Fruit fly (Drosophila melanogaster) whole organism, embryonic: ENCODE results near the gene TbCMF46.

Experiments
- Antp ChIP-seq: fragments of 200-800 bp; sonication (Bioruptor generic); optimal IDR thresholded peaks from 3 replicates; lab custom pipeline; 2016; ENCODE audit warnings: missing biosample characterization, missing genetic modification characterization
- Atf3 ChIP-seq: fragments of 200-800 bp; sonication (Bioruptor generic); optimal IDR thresholded peaks from 3 replicates; lab custom pipeline; 2016; ENCODE audit warnings: missing biosample characterization, missing genetic modification characterization
- CG12659 ChIP-seq: fragments of 200-800 bp; sonication (Bioruptor generic); optimal IDR thresholded peaks from 3 replicates; lab custom pipeline; 2017; ENCODE audit warnings: mild to moderate bottlenecking, missing biosample characterization, missing genetic modification reagents, missing genetic modification characterization
- CG13287 ChIP-seq: fragments of 200-800 bp; sonication (Bioruptor generic); IDR thresholded peaks from 2 replicates; pipeline ENCODE4 v1.3.6; 2022; ENCODE audit warnings: missing biosample characterization, missing genetic modification characterization; ENCODE audit not compliant: partially characterized antibody
- CG13624 ChIP-seq: fragments of 200-800 bp; sonication (Bioruptor generic); optimal IDR thresholded peaks from 2 replicates; lab custom pipeline; 2016; ENCODE audit warnings: missing biosample characterization, missing genetic modification characterization
- CG16815 ChIP-seq: fragments of 200-800 bp; sonication (Bioruptor generic); optimal IDR thresholded peaks from 3 replicates; lab custom pipeline; 2017; ENCODE audit warnings: missing biosample characterization, mild to moderate bottlenecking, missing genetic modification characterization
- CG17361 ChIP-seq: fragments of 200-800 bp; sonication (Bioruptor generic); IDR thresholded peaks from 3 replicates; pipeline ENCODE4 v1.3.6; 2022; ENCODE audit warnings: missing biosample characterization, missing genetic modification characterization
- CG17802 ChIP-seq: fragments of 200-800 bp; sonication (Bioruptor generic); optimal IDR thresholded peaks from 2 replicates; lab custom pipeline; 2018; ENCODE audit warnings: missing biosample characterization, mild to moderate bottlenecking, missing genetic modification characterization, moderate library complexity
- CG18262 ChIP-seq: fragments of 200-800 bp; optimal IDR thresholded peaks from 3 replicates; lab custom pipeline; 2019; ENCODE audit warnings: missing biosample characterization, mild to moderate bottlenecking, missing genetic modification characterization, moderate library complexity
- CG2116 ChIP-seq: fragments of 200-800 bp; sonication (Bioruptor generic); optimal IDR thresholded peaks from 3 replicates; lab custom pipeline; 2018; ENCODE audit warnings: missing biosample characterization, mild to moderate bottlenecking, missing genetic modification characterization
- CG2678 ChIP-seq: fragments of 200-800 bp; sonication (Bioruptor generic); optimal IDR thresholded peaks from 3 replicates; lab custom pipeline; 2019; ENCODE audit warnings: missing biosample characterization, mild to moderate bottlenecking, missing genetic modification characterization, moderate library complexity
- CG2712 ChIP-seq: fragments of 200-800 bp; optimal IDR thresholded peaks from 3 replicates; lab custom pipeline; 2019; ENCODE audit warnings: missing biosample characterization, mild to moderate bottlenecking, missing genetic modification characterization, moderate library complexity
- CG30431 ChIP-seq: fragments of 200-800 bp; sonication (Bioruptor generic); optimal IDR thresholded peaks from 2 replicates; lab custom pipeline; 2017; ENCODE audit warnings: missing biosample characterization, missing genetic modification characterization
- CG3163 ChIP-seq: fragments of 200-800 bp; sonication (Bioruptor generic); optimal IDR thresholded peaks from 3 replicates; lab custom pipeline; 2016; ENCODE audit warnings: missing biosample characterization, missing genetic modification characterization
- CG3281 ChIP-seq: fragments of 200-800 bp; sonication (Bioruptor generic); optimal IDR thresholded peaks from 3 replicates; lab custom pipeline; 2017; ENCODE audit warnings: missing biosample characterization, mild to moderate bottlenecking, missing genetic modification characterization
- CG3995 ChIP-seq: fragments of 200-800 bp; sonication (Bioruptor generic); optimal IDR thresholded peaks from 3 replicates; lab custom pipeline; 2016; ENCODE audit warnings: missing biosample characterization, missing genetic modification characterization
- CG4328 ChIP-seq: fragments of 200-800 bp; sonication (Bioruptor generic); optimal IDR thresholded peaks from 3 replicates; lab custom pipeline; 2017; ENCODE audit warnings: missing biosample characterization, missing genetic modification reagents, missing genetic modification characterization
- CG4360 ChIP-seq: fragments of 200-800 bp; sonication (Bioruptor generic); IDR thresholded peaks from 2 replicates; pipeline ENCODE4 v1.3.6; 2022; ENCODE audit warnings: missing biosample characterization, missing genetic modification characterization
- CG4707 ChIP-seq: fragments of 200-800 bp; sonication (Bioruptor generic); optimal IDR thresholded peaks from 2 replicates; lab custom pipeline; 2018; ENCODE audit warnings: missing biosample characterization, mild to moderate bottlenecking, missing genetic modification characterization, moderate library complexity
- CG6689 ChIP-seq: fragments of 200-800 bp; sonication (Bioruptor generic); IDR thresholded peaks from 2 replicates; pipeline ENCODE4 v1.3.6; 2022; ENCODE audit warnings: missing biosample characterization, missing genetic modification characterization
- CG7745 ChIP-seq: fragments of 200-800 bp; sonication (Bioruptor generic); optimal IDR thresholded peaks from 2 replicates; lab custom pipeline; 2018; ENCODE audit warnings: missing biosample characterization, mild to moderate bottlenecking, missing genetic modification characterization, moderate library complexity
- CG7963 ChIP-seq: fragments of 200-800 bp; sonication (Bioruptor generic); IDR thresholded peaks from 3 replicates; pipeline ENCODE4 v1.3.6; 2022; ENCODE audit warnings: missing biosample characterization, missing genetic modification characterization; ENCODE audit not compliant: partially characterized antibody
- CG8944 ChIP-seq: fragments of 200-800 bp; sonication (Bioruptor generic); optimal IDR thresholded peaks from 3 replicates; lab custom pipeline; 2016; ENCODE audit warnings: missing biosample characterization, missing genetic modification characterization
- Dip2 ChIP-seq: fragments of 200-800 bp; sonication (Bioruptor generic); IDR thresholded peaks from 2 replicates; pipeline ENCODE4 v1.3.6; 2022; ENCODE audit warnings: missing biosample characterization, missing genetic modification characterization
- Dip3 ChIP-seq: fragments of 200-800 bp; sonication (Bioruptor generic); optimal IDR thresholded peaks from 3 replicates; lab custom pipeline; 2016; ENCODE audit warnings: missing biosample characterization, missing genetic modification characterization
- E2f2 ChIP-seq: fragments of 200-800 bp; sonication (Bioruptor generic); IDR thresholded peaks from 2 replicates; pipeline ENCODE4 v1.3.6; 2022; ENCODE audit warnings: missing biosample characterization, missing genetic modification characterization
- ERR ChIP-seq: fragments of 200-800 bp; sonication (Bioruptor generic); optimal IDR thresholded peaks from 2 replicates; lab custom pipeline; 2016; ENCODE audit warnings: missing biosample characterization, missing genetic modification characterization
- Gsc ChIP-seq: fragments of 200-800 bp; sonication (Bioruptor generic); IDR thresholded peaks from 2 replicates; pipeline ENCODE4 v1.3.6; 2022; ENCODE audit warnings: missing biosample characterization, missing genetic modification characterization
- HLHmδ ChIP-seq: fragments of 200-800 bp; sonication (Bioruptor generic); optimal IDR thresholded peaks from 2 replicates; lab custom pipeline; 2018; ENCODE audit warnings: missing biosample characterization, mild to moderate bottlenecking, missing genetic modification characterization, moderate library complexity
- MTF-1 ChIP-seq: fragments of 200-800 bp; sonication (Bioruptor generic); optimal IDR thresholded peaks from 2 replicates; lab custom pipeline; 2018; ENCODE audit warnings: missing biosample characterization, mild to moderate bottlenecking, missing genetic modification characterization, borderline replicate concordance
- Trl ChIP-seq, 3 experiments: fragments of >200 bp in 2 of 3; fragments of 200-800 bp in 1 of 3; sonication (Bioruptor generic) in 1 of 3; optimal IDR thresholded peaks; 2 replicates in 1 of 3; 3 replicates in 2 of 3; lab custom pipeline; 2016 to 2017; ENCODE audit warnings: missing biosample characterization in 1 of 3, missing genetic modification characterization in 1 of 3
- Usf ChIP-seq: fragments of 200-800 bp; sonication (Bioruptor generic); optimal IDR thresholded peaks from 2 replicates; lab custom pipeline; 2017; ENCODE audit warnings: missing genotype, missing biosample characterization, missing genetic modification characterization
- ato ChIP-seq: fragments of 200-800 bp; sonication (Bioruptor generic); IDR thresholded peaks from 2 replicates; pipeline ENCODE4 v1.3.6; 2022; ENCODE audit warnings: missing biosample characterization, missing genetic modification characterization; ENCODE audit not compliant: partially characterized antibody
- cwo ChIP-seq: fragments of 200-800 bp; sonication (Bioruptor generic); optimal IDR thresholded peaks from 3 replicates; lab custom pipeline; 2017; ENCODE audit warnings: missing biosample characterization, missing genetic modification characterization, mild to moderate bottlenecking, moderate library complexity, missing genetic modification reagents
- da ChIP-seq: fragments of 200-800 bp; sonication (Bioruptor generic); optimal IDR thresholded peaks from 2 replicates; lab custom pipeline; 2016; ENCODE audit warnings: missing biosample characterization, missing genetic modification characterization
- dan ChIP-seq: fragments of 200-800 bp; sonication (Bioruptor generic); IDR thresholded peaks from 2 replicates; pipeline ENCODE4 v1.3.6; 2022; ENCODE audit warnings: missing biosample characterization, missing genetic modification characterization
- danr ChIP-seq: fragments of 200-800 bp; sonication (Bioruptor generic); IDR thresholded peaks from 2 replicates; pipeline ENCODE4 v1.3.6; 2022; ENCODE audit warnings: missing biosample characterization, missing genetic modification characterization
- dati ChIP-seq: fragments of 200-800 bp; sonication (Bioruptor generic); IDR thresholded peaks from 2 replicates; pipeline ENCODE4 v1.3.6; 2022; ENCODE audit warnings: missing biosample characterization, missing genetic modification characterization
- dysf ChIP-seq: fragments of 200-800 bp; sonication (Bioruptor generic); IDR thresholded peaks from 3 replicates; pipeline ENCODE4 v1.3.6; 2022; ENCODE audit warnings: missing biosample characterization, missing genetic modification characterization
- fd96Cb ChIP-seq: fragments of 200-800 bp; sonication (Bioruptor generic); optimal IDR thresholded peaks from 2 replicates; lab custom pipeline; 2018; ENCODE audit warnings: missing biosample characterization, mild to moderate bottlenecking, missing genetic modification characterization, moderate library complexity
- gem ChIP-seq: fragments of 200-800 bp; sonication (Bioruptor generic); optimal IDR thresholded peaks from 2 replicates; lab custom pipeline; 2019; ENCODE audit warnings: missing biosample characterization, mild to moderate bottlenecking, missing genetic modification characterization, moderate library complexity
- kah ChIP-seq: fragments of 200-800 bp; sonication (Bioruptor generic); optimal IDR thresholded peaks from 2 replicates; lab custom pipeline; 2018; ENCODE audit warnings: missing biosample characterization, mild to moderate bottlenecking, missing genetic modification characterization
- kay ChIP-seq: fragments of 200-800 bp; sonication (Bioruptor generic); optimal IDR thresholded peaks from 2 replicates; lab custom pipeline; 2016; ENCODE audit warnings: missing biosample characterization, missing genetic modification characterization
- kni ChIP-seq: fragments of 200-800 bp; sonication (Bioruptor generic); optimal IDR thresholded peaks from 3 replicates; lab custom pipeline; 2017; ENCODE audit warnings: mild to moderate bottlenecking, missing biosample characterization, missing genetic modification reagents, missing genetic modification characterization
- mld ChIP-seq: fragments of 200-800 bp; sonication (Bioruptor generic); IDR thresholded peaks from 3 replicates; pipeline ENCODE4 v1.3.6; 2022; ENCODE audit warnings: missing biosample characterization, missing genetic modification characterization; ENCODE audit not compliant: partially characterized antibody
- nmo ChIP-seq: fragments of 200-800 bp; sonication (Bioruptor generic); optimal IDR thresholded peaks from 2 replicates; lab custom pipeline; 2018; ENCODE audit warnings: missing biosample characterization, mild to moderate bottlenecking, missing genetic modification characterization, moderate library complexity
- repo ChIP-seq: fragments of 200-800 bp; sonication (Bioruptor generic); optimal IDR thresholded peaks from 2 replicates; lab custom pipeline; 2016; ENCODE audit warnings: missing biosample characterization, missing genetic modification characterization
- wdn ChIP-seq: fragments of 200-800 bp; sonication (Bioruptor generic); IDR thresholded peaks from 2 replicates; pipeline ENCODE4 v1.3.6; 2022; ENCODE audit warnings: missing biosample characterization, missing genetic modification characterization

Gene TbCMF46

DNA sequence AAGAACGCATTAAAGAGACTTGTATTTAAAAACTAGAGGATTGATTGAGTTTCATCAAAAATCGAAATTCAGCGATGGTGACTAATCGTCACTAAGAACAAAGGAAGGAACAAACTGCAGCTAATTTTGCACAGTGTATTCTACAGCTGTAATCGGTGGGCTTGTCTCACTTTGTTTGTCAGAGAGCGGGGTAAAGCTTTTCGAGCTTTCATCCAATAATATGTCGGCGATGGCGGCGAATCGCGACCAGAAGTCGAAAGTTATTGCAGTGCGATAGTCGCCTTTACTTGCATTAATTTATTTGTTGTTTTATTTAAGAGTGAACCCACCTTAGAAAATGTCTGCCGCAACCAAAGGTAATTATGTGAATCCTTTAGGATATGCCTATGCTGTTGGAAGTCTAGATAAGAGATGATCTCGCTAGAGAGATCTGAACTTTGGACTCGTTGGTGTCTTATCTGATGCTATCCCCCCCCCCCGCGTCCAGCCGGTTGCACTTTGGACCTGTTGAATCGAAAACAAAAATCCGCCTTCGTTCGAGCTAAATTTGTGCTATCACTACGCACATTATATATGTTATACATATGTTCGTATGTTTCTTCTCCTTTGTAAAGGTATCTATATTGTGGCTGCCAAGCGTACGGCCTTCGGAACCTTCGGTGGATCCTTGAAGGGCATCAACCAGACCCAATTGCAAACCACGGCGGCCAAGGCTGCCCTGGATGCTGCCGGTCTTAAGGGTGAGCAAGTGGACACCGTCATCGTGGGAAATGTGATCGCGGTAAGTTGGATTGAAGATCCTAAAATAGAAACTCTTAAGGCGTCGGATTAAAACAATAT lies 9.4 kb downstream of the TbCMF46 start, which contains the start of gene yip2 (continued):
- TF ChIP-seq CG4707 (GFP tag; lab: Kevin White, UChicago) = peak; percentile 59
- TF ChIP-seq kah = peak; percentile 86
- TF ChIP-seq CG2678 (tag; lab: Kevin White, UChicago) = peak; percentile 68
- TF ChIP-seq fd96Cb (tag; lab: Kevin White, UChicago) = peak; percentile 1
- TF ChIP-seq CG13624 (GFP tag; lab: Kevin White, UChicago) = peak; percentile 37
- TF ChIP-seq Dip2 (GFP tag; lab: Robert Waterston, UW) = no peak
- TF ChIP-seq CG30431 (GFP tag; lab: Kevin White, UChicago) = no peak
- peak; percentile 50 for TF ChIP-seq CG18262
- TF ChIP-seq CG3995 (GFP tag; lab: Kevin White, UChicago) = peak; percentile 14
- TF ChIP-seq MTF-1 (GFP tag; lab: Kevin White, UChicago) = no peak
- no peak for TF ChIP-seq repo (GFP tag; lab: Kevin White, UChicago)
- TF ChIP-seq gem (tag; lab: Kevin White, UChicago) = peak; percentile 76
- TF ChIP-seq CG16815 (GFP tag; lab: Kevin White, UChicago) = no peak
- TF ChIP-seq Dip3 (GFP tag; lab: Kevin White, UChicago) = peak; percentile 52
- TF ChIP-seq CG4360 (GFP tag; lab: Robert Waterston, UW) = no peak
- peak; percentile 21 for TF ChIP-seq CG2116 (GFP tag; lab: Kevin White, UChicago)
- no peak for TF ChIP-seq danr (GFP tag; lab: Robert Waterston, UW)
- peak; percentile 49; the same call in 1 of the 2 replicates for TF ChIP-seq E2f2 (GFP tag; lab: Robert Waterston, UW)
- peak; percentile 34; the same call in 2 of the 3 replicates for TF ChIP-seq CG17361
- no peak for TF ChIP-seq CG17802 (tag; lab: Kevin White, UChicago)
- no peak for TF ChIP-seq ERR (GFP tag; lab: Kevin White, UChicago)
- no peak for TF ChIP-seq kni (GFP tag; lab: Kevin White, UChicago)
- TF ChIP-seq CG7745 = no peak
- peak; percentile 57 for TF ChIP-seq CG3281
- TF ChIP-seq ato = no peak
- TF ChIP-seq CG13287 (GFP tag; lab: Robert Waterston, UW) = peak; percentile 66
- peak; percentile 35 for TF ChIP-seq cwo (GFP tag; lab: Kevin White, UChicago)
- TF ChIP-seq HLHmδ (GFP tag; lab: Kevin White, UChicago) = no peak
- peak; percentile 40; the same call in 1 of the 2 replicates for TF ChIP-seq dati
- peak; percentile 74 for TF ChIP-seq kay (GFP tag; lab: Kevin White, UChicago)
- peak; percentile 54 for TF ChIP-seq CG4328
- no peak for TF ChIP-seq dan
- TF ChIP-seq da (GFP tag; lab: Kevin White, UChicago) = no peak
- peak; percentile 55 for TF ChIP-seq Antp (GFP tag; lab: Kevin White, UChicago)
- peak; percentile 0 for TF ChIP-seq Usf (GFP tag; lab: Kevin White, UChicago)
- TF ChIP-seq CG7963 (GFP tag; lab: Robert Waterston, UW) = no peak
- peak; percentile 45 for TF ChIP-seq Atf3 (GFP tag; lab: Kevin White, UChicago)
- no peak for TF ChIP-seq Gsc (GFP tag; lab: Robert Waterston, UW)
- peak; percentile 50 for TF ChIP-seq CG2712 (tag; lab: Kevin White, UChicago)
- TF ChIP-seq CG6689 (GFP tag; lab: Robert Waterston, UW) = peak; percentile 49
- TF ChIP-seq nmo (GFP tag; lab: Kevin White, UChicago) = peak; percentile 22
- TF ChIP-seq CG12659 (GFP tag; lab: Kevin White, UChicago) = peak; percentile 70
- peak; percentile 48 for TF ChIP-seq CG3163
- TF ChIP-seq wdn (GFP tag; lab: Robert Waterston, UW) = no peak
- 0 out of 3 replicates have a peak, but pooled peaks have one; percentile 33 for TF ChIP-seq mld (GFP tag; lab: Robert Waterston, UW)
- TF ChIP-seq dysf (GFP tag; lab: Robert Waterston, UW) = peak; percentile 67; the same call in 1 of the 3 replicates
- TF ChIP-seq CG8944 = peak; percentile 21
- peak in 1 of 2 experiments; percentile 18 for TF ChIP-seq Trl (optimal IDR thresholded peaks at IDR 0.05; lab: Kevin White, UChicago)
- peak; percentile 59 for TF ChIP-seq Trl (GFP tag; optimal IDR thresholded peaks at IDR 0.05; lab: Kevin White, UChicago)
